Fruit fly (Drosophila melanogaster) whole organism, embryonic: ENCODE data around the gene Ssu72.

Experiments used
- Bgb ChIP-seq: fragments of 200-800 bp; sonication (Bioruptor generic); IDR thresholded peaks from 2 replicates; pipeline ENCODE4 v1.3.6; 2022; ENCODE audit warnings: missing biosample characterization, missing genetic modification characterization; ENCODE audit not compliant: partially characterized antibody
- CG10267 ChIP-seq: fragments of 200-800 bp; sonication (Bioruptor generic); optimal IDR thresholded peaks from 2 replicates; lab custom pipeline; 2018; ENCODE audit warnings: missing biosample characterization, mild to moderate bottlenecking, missing genetic modification characterization, moderate library complexity
- CG14710 ChIP-seq: fragments of 200-800 bp; sonication (Bioruptor generic); optimal IDR thresholded peaks from 3 replicates; lab custom pipeline; 2019; ENCODE audit warnings: missing biosample characterization, mild to moderate bottlenecking, missing genetic modification characterization, moderate library complexity
- CG14860 ChIP-seq: fragments of 200-800 bp; sonication (Bioruptor generic); IDR thresholded peaks from 3 replicates; pipeline ENCODE4 v1.3.6; 2022; ENCODE audit warnings: missing biosample characterization, missing genetic modification characterization; ENCODE audit not compliant: partially characterized antibody
- CG16813 ChIP-seq: fragments of 200-800 bp; sonication (Bioruptor generic); IDR thresholded peaks from 3 replicates; pipeline ENCODE4 v1.3.6; 2022; ENCODE audit warnings: missing biosample characterization, missing genetic modification characterization; ENCODE audit not compliant: partially characterized antibody
- CG17186 ChIP-seq: fragments of 200-800 bp; sonication (Bioruptor generic); optimal IDR thresholded peaks from 3 replicates; lab custom pipeline; 2017; ENCODE audit warnings: missing biosample characterization, missing genetic modification reagents, missing genetic modification characterization
- CG17568 ChIP-seq: fragments of 200-800 bp; sonication (Bioruptor generic); optimal IDR thresholded peaks from 2 replicates; lab custom pipeline; 2018; ENCODE audit warnings: missing biosample characterization, mild to moderate bottlenecking, missing genetic modification characterization, moderate library complexity
- CG5245 ChIP-seq: fragments of 200-800 bp; sonication (Bioruptor generic); optimal IDR thresholded peaks from 3 replicates; lab custom pipeline; 2016; ENCODE audit warnings: missing biosample characterization, missing genetic modification characterization
- CG6791 ChIP-seq: fragments of 200-800 bp; sonication (Bioruptor generic); IDR thresholded peaks from 3 replicates; pipeline ENCODE4 v1.3.6; 2022; ENCODE audit warnings: missing biosample characterization, missing genetic modification characterization; ENCODE audit not compliant: partially characterized antibody
- CG6813 ChIP-seq: fragments of 200-800 bp; sonication (Bioruptor generic); optimal IDR thresholded peaks from 2 replicates; lab custom pipeline; 2017; ENCODE audit warnings: missing biosample characterization, missing genetic modification characterization, mild to moderate bottlenecking, moderate library complexity, missing genetic modification reagents
- CG8765 ChIP-seq: fragments of 200-800 bp; sonication (Bioruptor generic); IDR thresholded peaks from 2 replicates; pipeline ENCODE4 v1.3.6; 2022; ENCODE audit warnings: missing biosample characterization, missing genetic modification characterization
- Dll ChIP-seq: fragments of 200-800 bp; sonication (Bioruptor generic); IDR thresholded peaks from 4 replicates; pipeline ENCODE4 v1.3.6; 2022; ENCODE audit warnings: missing biosample characterization, missing genetic modification characterization; ENCODE audit not compliant: partially characterized antibody
- Dref ChIP-seq: fragments of 200-800 bp; sonication (Bioruptor generic); IDR thresholded peaks from 2 replicates; pipeline ENCODE4 v1.3.6; 2022; ENCODE audit warnings: missing biosample characterization, missing genetic modification characterization
- Fer1 ChIP-seq: fragments of 200-800 bp; sonication (Bioruptor generic); optimal IDR thresholded peaks from 2 replicates; lab custom pipeline; 2017; ENCODE audit warnings: missing biosample characterization, mild to moderate bottlenecking, missing genetic modification characterization
- H15 ChIP-seq: fragments of 200-800 bp; sonication (Bioruptor generic); IDR thresholded peaks from 3 replicates; pipeline ENCODE4 v1.3.6; 2022; ENCODE audit warnings: missing biosample characterization, missing genetic modification characterization
- HLH4C ChIP-seq: fragments of 200-800 bp; sonication (Bioruptor generic); IDR thresholded peaks from 3 replicates; pipeline ENCODE4 v1.3.6; 2022; ENCODE audit warnings: missing biosample characterization, missing genetic modification characterization; ENCODE audit not compliant: partially characterized antibody
- HmgD ChIP-seq: fragments of 200-800 bp; sonication (Bioruptor generic); optimal IDR thresholded peaks from 3 replicates; lab custom pipeline; 2016; ENCODE audit warnings: missing biosample characterization, missing genetic modification characterization
- HmgZ ChIP-seq: fragments of 200-800 bp; sonication (Bioruptor generic); optimal IDR thresholded peaks from 2 replicates; lab custom pipeline; 2018; ENCODE audit warnings: missing biosample characterization, mild to moderate bottlenecking, missing genetic modification characterization
- Hmx ChIP-seq: fragments of 200-800 bp; sonication (Bioruptor generic); optimal IDR thresholded peaks from 2 replicates; lab custom pipeline; 2016; ENCODE audit warnings: missing biosample characterization, missing genetic modification characterization
- Hr78 ChIP-seq, 2 experiments: fragments of 200-800 bp in 1 of 2; fragments of >200 bp in 1 of 2; sonication (Bioruptor generic) in 1 of 2; optimal IDR thresholded peaks; 2 replicates each; lab custom pipeline; 2017 to 2019; ENCODE audit warnings: missing biosample characterization in 2 of 2, missing genetic modification characterization in 2 of 2, mild to moderate bottlenecking in 1 of 2, moderate library complexity in 1 of 2
- MESR4 ChIP-seq: fragments of 200-800 bp; sonication (Bioruptor generic); optimal IDR thresholded peaks from 2 replicates; lab custom pipeline; 2018; ENCODE audit warnings: missing biosample characterization, mild to moderate bottlenecking, missing genetic modification characterization, moderate library complexity
- Max ChIP-seq: fragments of 200-800 bp; sonication (Bioruptor generic); optimal IDR thresholded peaks from 2 replicates; lab custom pipeline; 2016; ENCODE audit warnings: missing biosample characterization, mild to moderate bottlenecking, missing genetic modification characterization
- NfI ChIP-seq: fragments of 200-800 bp; sonication (Bioruptor generic); optimal IDR thresholded peaks from 3 replicates; lab custom pipeline; 2018; ENCODE audit warnings: missing biosample characterization, mild to moderate bottlenecking, missing genetic modification characterization, moderate library complexity
- Sry-δ ChIP-seq: fragments of 200-800 bp; sonication (Bioruptor generic); optimal IDR thresholded peaks from 2 replicates; lab custom pipeline; 2016; ENCODE audit warnings: missing biosample characterization, missing genetic modification characterization
- Stat92E ChIP-seq, 3 experiments: fragments of >200 bp in 2 of 3; fragments of 200-800 bp in 1 of 3; sonication (Bioruptor generic) in 1 of 3; optimal IDR thresholded peaks; 2 replicates each; lab custom pipeline; 2017 to 2019; ENCODE audit warnings: missing biosample characterization in 3 of 3, missing genetic modification characterization in 3 of 3, mild to moderate bottlenecking in 1 of 3, moderate library complexity in 1 of 3
- amos ChIP-seq: fragments of 200-800 bp; sonication (Bioruptor generic); IDR thresholded peaks from 2 replicates; pipeline ENCODE4 v1.3.6; 2022; ENCODE audit warnings: missing biosample characterization, missing genetic modification characterization; ENCODE audit not compliant: partially characterized antibody
- ase ChIP-seq: fragments of 200-800 bp; sonication (Bioruptor generic); IDR thresholded peaks from 3 replicates; pipeline ENCODE4 v1.3.6; 2022; ENCODE audit warnings: missing biosample characterization, missing genetic modification characterization
- bbx ChIP-seq: fragments of 200-800 bp; sonication (Bioruptor generic); IDR thresholded peaks from 2 replicates; pipeline ENCODE4 v1.3.6; 2022; ENCODE audit warnings: missing biosample characterization, missing genetic modification characterization; ENCODE audit not compliant: partially characterized antibody
- chinmo ChIP-seq: fragments of 200-800 bp; sonication (Bioruptor generic); IDR thresholded peaks from 4 replicates; pipeline ENCODE4 v1.3.6; 2022; ENCODE audit warnings: missing biosample characterization, missing genetic modification characterization; ENCODE audit not compliant: partially characterized antibody
- dm ChIP-seq: fragments of 200-800 bp; sonication (Bioruptor generic); optimal IDR thresholded peaks from 3 replicates; lab custom pipeline; 2016; ENCODE audit warnings: missing biosample characterization, missing genetic modification characterization
- hb ChIP-seq: fragments of 200-800 bp; sonication (Bioruptor generic); IDR thresholded peaks from 3 replicates; pipeline ENCODE4 v1.3.6; 2022; ENCODE audit warnings: missing biosample characterization, missing genetic modification characterization; ENCODE audit not compliant: partially characterized antibody
- inv ChIP-seq: fragments of 200-800 bp; sonication (Bioruptor generic); IDR thresholded peaks from 2 replicates; pipeline ENCODE4 v1.3.6; 2022; ENCODE audit warnings: missing biosample characterization, missing genetic modification characterization; ENCODE audit not compliant: partially characterized antibody
- nerfin-2 ChIP-seq: fragments of 200-800 bp; sonication (Bioruptor generic); IDR thresholded peaks from 2 replicates; pipeline ENCODE4 v1.3.6; 2022; ENCODE audit warnings: missing biosample characterization, missing genetic modification characterization; ENCODE audit not compliant: partially characterized antibody
- prd ChIP-seq, 3 experiments: fragments of >200 bp in 2 of 3; fragments of 200-800 bp in 1 of 3; sonication (Bioruptor generic) in 1 of 3; optimal IDR thresholded peaks in 2 of 3; IDR thresholded peaks in 1 of 3; 2 replicates in 2 of 3; 3 replicates in 1 of 3; pipeline versions ENCODE4 v1.3.6 to Lab custom; 2017 to 2022; ENCODE audit warnings: missing biosample characterization in 1 of 3, missing genetic modification characterization in 1 of 3
- sens ChIP-seq: fragments of 200-800 bp; sonication (Bioruptor generic); peaks from one replicate; lab custom pipeline; 2016; ENCODE audit warnings: missing biosample characterization, missing genetic modification characterization
- sna ChIP-seq: fragments of 200-800 bp; sonication (Bioruptor generic); IDR thresholded peaks from 2 replicates; pipeline ENCODE4 v1.3.6; 2022; ENCODE audit warnings: missing biosample characterization, missing genetic modification characterization; ENCODE audit not compliant: partially characterized antibody
- sob ChIP-seq: fragments of 200-800 bp; sonication (Bioruptor generic); IDR thresholded peaks from 2 replicates; pipeline ENCODE4 v1.3.6; 2022; ENCODE audit warnings: missing biosample characterization, missing genetic modification characterization
- sr ChIP-seq: fragments of 200-800 bp; sonication (Bioruptor generic); IDR thresholded peaks from 3 replicates; pipeline ENCODE4 v1.3.6; 2022; ENCODE audit warnings: missing biosample characterization, missing genetic modification characterization
- stwl ChIP-seq: fragments of 200-800 bp; sonication (Bioruptor generic); optimal IDR thresholded peaks from 3 replicates; lab custom pipeline; 2018; ENCODE audit warnings: missing biosample characterization, mild to moderate bottlenecking, missing genetic modification characterization, moderate library complexity
- tna ChIP-seq: fragments of 200-800 bp; sonication (Bioruptor generic); IDR thresholded peaks from 2 replicates; pipeline ENCODE4 v1.3.6; 2022; ENCODE audit warnings: missing biosample characterization, missing genetic modification characterization; ENCODE audit not compliant: partially characterized antibody
- unc-4 ChIP-seq: fragments of 200-800 bp; sonication (Bioruptor generic); IDR thresholded peaks from 2 replicates; pipeline ENCODE4 v1.3.6; 2022; ENCODE audit warnings: missing biosample characterization, missing genetic modification characterization; ENCODE audit not compliant: partially characterized antibody
- unpg ChIP-seq: fragments of 200-800 bp; sonication (Bioruptor generic); optimal IDR thresholded peaks from 3 replicates; lab custom pipeline; 2018; ENCODE audit warnings: missing biosample characterization, mild to moderate bottlenecking, missing genetic modification characterization, moderate library complexity
- zen ChIP-seq: fragments of 200-800 bp; sonication (Bioruptor generic); optimal IDR thresholded peaks from 3 replicates; lab custom pipeline; 2018; ENCODE audit warnings: missing biosample characterization, mild to moderate bottlenecking, missing genetic modification characterization, moderate library complexity
- zen2 ChIP-seq: fragments of 200-800 bp; sonication (Bioruptor generic); IDR thresholded peaks from 3 replicates; pipeline ENCODE4 v1.3.6; 2022; ENCODE audit warnings: missing biosample characterization, missing genetic modification characterization; ENCODE audit not compliant: partially characterized antibody

Ssu72 gene

dm6 chrX:19615990-19616663 is 48.2 kb upstream of the Ssu72 start, which contains the start of gene CG14210 (continued):
- TF ChIP-seq Hr78 (GFP tag; optimal IDR thresholded peaks at IDR 0.05; lab: Kevin White, UChicago) (no peak), CG8765 (GFP tag; lab: Robert Waterston, UW) (no peak), HLH4C (GFP tag; lab: Robert Waterston, UW) (peak; percentile 84), unc-4 (peak; percentile 64), HmgZ (tag; lab: Kevin White, UChicago) (peak; percentile 7), Max (GFP tag; lab: Kevin White, UChicago) (peak; percentile 69), dm (GFP tag; lab: Kevin White, UChicago) (peak; percentile 90), inv (GFP tag; lab: Robert Waterston, UW) (peak; percentile 48; the same call in 1 of the 2 replicates), sob (GFP tag; lab: Robert Waterston, UW) (no peak), amos (GFP tag; lab: Robert Waterston, UW) (peak; percentile 56; the same call in 1 of the 2 replicates), prd (optimal IDR thresholded peaks at IDR 0.05; lab: Kevin White, UChicago) (no peak), prd (GFP tag; IDR thresholded peaks at IDR 0.05; lab: Robert Waterston, UW) (no peak), stwl (peak; percentile 40), CG14710 (tag; lab: Kevin White, UChicago) (peak; percentile 12), CG17186 (GFP tag; lab: Kevin White, UChicago) (peak; percentile 37), Sry-δ (GFP tag; lab: Kevin White, UChicago) (peak; percentile 52), CG6791 (GFP tag; lab: Robert Waterston, UW) (peak; percentile 75; the same call in 2 of the 3 replicates), sr (no peak), zen (tag; lab: Kevin White, UChicago) (no peak), zen2 (peak; percentile 78), CG14860 (peak; percentile 52; the same call in 2 of the 3 replicates), CG5245 (no peak), sna (GFP tag; lab: Robert Waterston, UW) (peak; percentile 44; the same call in 1 of the 2 replicates), HmgD (GFP tag; lab: Kevin White, UChicago) (no peak), NfI (GFP tag; lab: Kevin White, UChicago) (no peak), ase (GFP tag; lab: Robert Waterston, UW) (no peak), Fer1 (GFP tag; lab: Kevin White, UChicago) (peak; percentile 2), Bgb (GFP tag; lab: Robert Waterston, UW) (peak; percentile 71), hb (peak; percentile 66; the same call in 1 of the 3 replicates), CG17568 (no peak), CG16813 (GFP tag; lab: Robert Waterston, UW) (peak; percentile 62), chinmo (GFP tag; lab: Robert Waterston, UW) (0 out of 4 replicates have a peak, but pooled peaks have one; percentile 55), H15 (no peak), bbx (GFP tag; lab: Robert Waterston, UW) (peak; percentile 75), Dll (GFP tag; lab: Robert Waterston, UW) (peak; percentile 62; the same call in 3 of the 4 replicates), Hmx (GFP tag; lab: Kevin White, UChicago) (no peak), sens (GFP tag; lab: Kevin White, UChicago) (peak; percentile 19), Stat92E (GFP tag; optimal IDR thresholded peaks at IDR 0.05; lab: Kevin White, UChicago) (no peak), MESR4 (GFP tag; lab: Kevin White, UChicago) (peak; percentile 57), nerfin-2 (GFP tag; lab: Robert Waterston, UW) (peak; percentile 56; the same call in 1 of the 2 replicates), CG10267 (peak; percentile 9), Dref (peak; percentile 84), CG6813 (GFP tag; lab: Kevin White, UChicago) (no peak), unpg (no peak), tna (peak; percentile 83)
